Worm (Caenorhabditis elegans) whole organism, L2 larva: ENCODE data around the gene srw-112.
"Not testable (repeated sequence)": the region's sequence is repeated elsewhere in the genome, so short reads cannot be mapped to it uniquely, and the experiment has no call there.

Experiments used
- F13H6.1 ChIP-seq: sonication (generic microtip); optimal IDR thresholded peaks from 2 replicates; lab custom pipeline; 2016; ENCODE audit warnings: missing genetic modification characterization, missing compliant biosample characterization
- R02D3.7 ChIP-seq: fragments of 150-350 bp; optimal IDR thresholded peaks from 2 replicates; lab custom pipeline; 2014; ENCODE audit warnings: missing biosample characterization, missing genetic modification characterization
- ZK546.5 ChIP-seq: sonication (generic microtip); optimal IDR thresholded peaks from 2 replicates; lab custom pipeline; 2017; ENCODE audit warnings: missing biosample characterization, missing genetic modification characterization
- alr-1 ChIP-seq: fragments of 150-350 bp; optimal IDR thresholded peaks from 2 replicates; lab custom pipeline; 2014; ENCODE audit warnings: missing biosample characterization, missing genetic modification characterization
- aly-2 ChIP-seq: fragments of 150-350 bp; optimal IDR thresholded peaks from 2 replicates; lab custom pipeline; 2014; ENCODE audit warnings: missing biosample characterization, missing genetic modification characterization
- ama-1 ChIP-seq: fragments of 150-350 bp; optimal IDR thresholded peaks from 2 replicates; lab custom pipeline; 2018; ENCODE audit warnings: inconsistent platforms
- ceh-16 ChIP-seq: fragments of 150-350 bp; optimal IDR thresholded peaks from 2 replicates; lab custom pipeline; 2014; ENCODE audit warnings: missing biosample characterization, missing genetic modification characterization
- ceh-82 ChIP-seq: fragments of 150-350 bp; optimal IDR thresholded peaks from 2 replicates; lab custom pipeline; 2014; ENCODE audit warnings: missing biosample characterization, missing genetic modification characterization
- crh-2 ChIP-seq: sonication (generic microtip); optimal IDR thresholded peaks from 2 replicates; lab custom pipeline; 2017; ENCODE audit warnings: missing biosample characterization, missing genetic modification characterization
- elt-1 ChIP-seq: fragments of 150-350 bp; optimal IDR thresholded peaks from 2 replicates; lab custom pipeline; 2014; ENCODE audit warnings: missing biosample characterization, missing genetic modification characterization
- gmeb-1 ChIP-seq: fragments of 150-350 bp; optimal IDR thresholded peaks from 2 replicates; lab custom pipeline; 2014; ENCODE audit warnings: missing biosample characterization, missing genetic modification characterization
- lin-11 ChIP-seq: fragments of 150-350 bp; sonication (generic microtip); optimal IDR thresholded peaks from 2 replicates; lab custom pipeline; 2014; ENCODE audit warnings: missing biosample characterization, missing genetic modification characterization, inconsistent platforms, mixed read lengths
- lin-13 ChIP-seq: fragments of 150-350 bp; optimal IDR thresholded peaks from 2 replicates; lab custom pipeline; 2014; ENCODE audit warnings: missing biosample characterization, missing genetic modification reagents, missing genetic modification characterization
- lin-39 ChIP-seq: fragments of 150-350 bp; optimal IDR thresholded peaks from 2 replicates; lab custom pipeline; 2014; ENCODE audit warnings: missing biosample characterization, missing genetic modification reagents, missing genetic modification characterization
- lsy-2 ChIP-seq, 2 experiments: fragments of 150-350 bp in 1 of 2; sonication (generic microtip) in 1 of 2; optimal IDR thresholded peaks; 2 replicates each; lab custom pipeline; 2014 to 2017; ENCODE audit warnings: missing biosample characterization in 2 of 2, missing genetic modification characterization in 2 of 2
- mab-5 ChIP-seq: fragments of 150-350 bp; optimal IDR thresholded peaks from 2 replicates; lab custom pipeline; 2014; ENCODE audit warnings: missing biosample characterization, missing genetic modification characterization
- mbf-1 ChIP-seq: sonication (generic microtip); optimal IDR thresholded peaks from 2 replicates; lab custom pipeline; 2017; ENCODE audit warnings: missing biosample characterization, missing genetic modification characterization
- mdl-1 ChIP-seq, 2 experiments: fragments of 150-350 bp in 1 of 2; sonication (generic microtip) in 1 of 2; optimal IDR thresholded peaks; 2 replicates each; lab custom pipeline; 2017; ENCODE audit warnings: missing biosample characterization in 2 of 2, missing genetic modification characterization in 2 of 2
- nhr-10 ChIP-seq: sonication (generic microtip); optimal IDR thresholded peaks from 2 replicates; lab custom pipeline; 2017; ENCODE audit warnings: missing biosample characterization, missing genetic modification characterization
- nhr-11 ChIP-seq: fragments of 150-350 bp; optimal IDR thresholded peaks from 2 replicates; lab custom pipeline; 2014; ENCODE audit warnings: missing biosample characterization, missing genetic modification characterization
- nhr-12 ChIP-seq: fragments of 150-350 bp; optimal IDR thresholded peaks from 2 replicates; lab custom pipeline; 2014; ENCODE audit warnings: missing biosample characterization, missing genetic modification characterization
- nhr-21 ChIP-seq: fragments of 150-350 bp; optimal IDR thresholded peaks from 2 replicates; lab custom pipeline; 2014; ENCODE audit warnings: missing biosample characterization, missing genetic modification characterization
- nhr-23 ChIP-seq: fragments of 150-350 bp; optimal IDR thresholded peaks from 2 replicates; lab custom pipeline; 2014; ENCODE audit warnings: missing biosample characterization, missing genetic modification reagents, missing genetic modification characterization
- nhr-237 ChIP-seq: fragments of 150-350 bp; optimal IDR thresholded peaks from 2 replicates; lab custom pipeline; 2014; ENCODE audit warnings: missing biosample characterization, missing genetic modification characterization
- nhr-25 ChIP-seq: fragments of 150-350 bp; sonication (generic microtip); optimal IDR thresholded peaks from 3 replicates; lab custom pipeline; 2014; ENCODE audit warnings: missing biosample characterization, missing genetic modification characterization
- nhr-6 ChIP-seq: fragments of 150-350 bp; optimal IDR thresholded peaks from 2 replicates; lab custom pipeline; 2014; ENCODE audit warnings: missing biosample characterization, missing genetic modification characterization
- nhr-77 ChIP-seq: fragments of 150-350 bp; optimal IDR thresholded peaks from 2 replicates; lab custom pipeline; 2014; ENCODE audit warnings: missing biosample characterization, missing genetic modification characterization
- sem-4 ChIP-seq: fragments of 150-350 bp; optimal IDR thresholded peaks from 2 replicates; lab custom pipeline; 2014; ENCODE audit warnings: missing biosample characterization, missing genetic modification reagents, missing genetic modification characterization
- skn-1 ChIP-seq: sonication (generic microtip); optimal IDR thresholded peaks from 2 replicates; lab custom pipeline; 2017; ENCODE audit warnings: missing biosample characterization, missing genetic modification characterization
- sma-3 ChIP-seq: sonication (generic microtip); optimal IDR thresholded peaks from 2 replicates; lab custom pipeline; 2016; ENCODE audit warnings: missing genetic modification reagents, missing genetic modification characterization, missing compliant biosample characterization
- sma-9 ChIP-seq, 2 experiments: fragments of 150-350 bp in 1 of 2; sonication (generic microtip) in 1 of 2; optimal IDR thresholded peaks; 2 replicates each; lab custom pipeline; 2014 to 2016; ENCODE audit warnings: missing genetic modification characterization in 2 of 2, mild to moderate bottlenecking in 1 of 2, missing biosample characterization in 1 of 2, missing compliant biosample characterization in 1 of 2, missing genetic modification reagents in 1 of 2, moderate library complexity in 1 of 2
- snpc-4 ChIP-seq: fragments of 150-350 bp; optimal IDR thresholded peaks from 2 replicates; lab custom pipeline; 2014; ENCODE audit warnings: missing biosample characterization, missing genetic modification characterization
- unc-39 ChIP-seq: fragments of 150-350 bp; optimal IDR thresholded peaks from 2 replicates; lab custom pipeline; 2014; ENCODE audit warnings: missing biosample characterization, missing genetic modification characterization
- unc-62 ChIP-seq: fragments of 150-350 bp; optimal IDR thresholded peaks from 2 replicates; lab custom pipeline; 2014; ENCODE audit warnings: missing biosample characterization, missing genetic modification reagents, missing genetic modification characterization
- ztf-1 ChIP-seq: fragments of 200-800 bp; sonication (Bioruptor generic); conservative IDR thresholded peaks from 2 replicates; pipeline ENCODE4 v1.3.6; 2022; ENCODE audit warnings: missing genetic modification characterization, missing compliant biosample characterization
- ztf-11 ChIP-seq: sonication (generic microtip); optimal IDR thresholded peaks from 2 replicates; lab custom pipeline; 2017; ENCODE audit warnings: missing biosample characterization, missing genetic modification characterization

Gene srw-112

DNA sequence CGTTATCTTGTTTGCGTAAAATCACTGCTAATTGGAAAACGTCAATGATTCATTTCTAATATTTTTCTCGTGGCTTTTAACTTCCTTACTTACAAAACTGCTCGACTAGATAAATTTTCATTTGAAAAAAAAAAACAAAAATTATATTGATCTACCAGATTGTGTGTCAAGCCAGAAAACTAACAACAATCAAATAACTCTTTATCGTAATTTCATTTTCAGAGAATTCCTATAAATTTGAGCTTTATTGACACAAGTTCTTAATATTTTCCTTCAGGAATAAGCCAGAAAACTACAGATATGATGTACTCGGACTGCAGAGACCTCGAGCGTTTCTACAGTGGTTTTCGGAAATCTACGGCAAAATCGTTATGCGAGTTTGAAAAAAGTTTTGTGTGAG lies 29.6 kb downstream of the srw-112 start, which contains the start of gene srw-124:
TSS of gene srw-124 (plus strand) at position 301 of the 400 bp plus-strand sequence.
- TF ChIP-seq unc-39 (tag; lab: Kevin White, UChicago) (no peak), nhr-6 (no peak), crh-2 (tag; lab: Kevin White, UChicago) (no peak), ceh-16 (tag; lab: Kevin White, UChicago) (no peak), aly-2 (tag; lab: Kevin White, UChicago) (no peak), mdl-1 (tag; optimal IDR thresholded peaks at IDR 0.05; lab: Kevin White, UChicago) (no peak), ZK546.5 (no peak), lin-11 (tag; lab: Kevin White, UChicago) (no peak), mbf-1 (tag; lab: Kevin White, UChicago) (no peak), nhr-23 (no peak), lin-13 (GFP tag; lab: Kevin White, UChicago) (no peak), sma-9 (GFP tag; optimal IDR thresholded peaks at IDR 0.05; lab: Kevin White, UChicago) (no peak), sma-9 (tag; optimal IDR thresholded peaks at IDR 0.05; lab: Kevin White, UChicago) (no peak), mab-5 (tag; lab: Kevin White, UChicago) (no peak)

- TF ChIP-seq nhr-23; lin-39 (tag; lab: Kevin White, UChicago); ZK546.5: not testable (repeated sequence)
Measured at ce11 chrV:2975285-2975684, 30.6 kb downstream of the srw-112 start, which contains the start of gene srw-123. Gene srw-123 (minus strand): TSS chrV:2975385.

DNA sequence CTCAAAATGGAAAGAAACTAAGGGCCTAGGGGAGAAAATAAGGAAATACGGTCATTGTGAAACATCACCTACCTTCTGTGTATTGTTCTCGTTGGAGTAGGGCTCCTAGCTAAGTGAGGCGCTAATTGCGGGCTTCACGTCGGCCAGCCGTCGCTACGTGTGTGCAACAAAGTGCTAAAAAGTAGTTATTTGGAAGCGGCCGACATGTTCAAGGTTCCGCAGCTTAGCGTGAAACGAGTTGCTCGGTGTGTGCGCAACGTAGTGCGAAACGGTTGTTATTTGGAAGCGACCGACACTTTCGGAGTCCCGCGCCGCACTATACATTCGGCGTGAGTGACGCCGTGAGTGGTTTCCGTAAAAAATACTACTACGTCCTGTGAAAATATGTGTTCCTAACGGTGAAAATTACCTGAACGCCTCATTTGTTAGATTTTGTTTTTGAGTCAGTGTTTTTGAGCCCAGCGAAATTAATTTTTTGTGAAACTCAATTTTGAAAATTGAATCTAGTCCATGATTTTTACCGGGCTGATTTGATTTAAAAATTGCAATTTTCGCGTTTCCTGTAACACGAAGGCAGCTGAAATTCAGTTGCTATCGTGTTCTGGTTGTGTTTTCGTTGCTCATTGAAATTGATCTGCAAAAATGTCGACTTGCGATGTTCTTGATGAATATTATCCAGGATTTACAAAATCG lies 34.4 kb downstream of the srw-112 start, which contains the start of gene srw-129:
TSS of gene srw-129 (plus strand) at position 643 of the 693 bp plus-strand sequence.
- no peak for TF ChIP-seq ztf-1 (GFP tag; lab: Robert Waterston, UW)
- TF ChIP-seq lin-39 (tag; lab: Kevin White, UChicago), result no peak
- no peak for TF ChIP-seq nhr-25 (tag; lab: Kevin White, UChicago)
- no peak for TF ChIP-seq nhr-12 (tag; lab: Kevin White, UChicago)
- no peak for TF ChIP-seq alr-1
- no peak for TF ChIP-seq nhr-10 (tag; lab: Kevin White, UChicago)
- no peak for TF ChIP-seq sma-9 (GFP tag; optimal IDR thresholded peaks at IDR 0.05; lab: Kevin White, UChicago)
- no peak for TF ChIP-seq sma-9 (tag; optimal IDR thresholded peaks at IDR 0.05; lab: Kevin White, UChicago)

DNA sequence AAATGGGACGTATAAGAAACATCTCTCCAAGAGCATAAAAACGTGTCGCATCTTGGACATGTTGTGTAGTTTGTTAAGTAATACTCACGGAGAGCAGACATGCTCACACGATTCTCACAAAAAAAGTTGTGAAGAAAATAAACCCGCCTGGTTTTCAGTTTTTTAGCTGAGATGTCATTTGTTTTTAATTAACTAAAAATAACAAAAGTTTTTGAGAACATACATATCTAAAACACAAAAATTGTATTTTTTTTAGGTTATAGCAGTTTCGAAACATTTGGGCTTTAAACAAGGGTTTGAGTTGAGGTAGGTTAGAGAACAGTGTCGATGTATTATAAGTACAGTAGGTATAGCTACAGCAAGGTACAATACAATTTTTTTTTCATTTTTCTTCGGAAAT lies 41.1 kb downstream of the srw-112 start, which contains the start of gene srh-88:
TSS of gene srh-88 (minus strand) at position 101 of the 400 bp plus-strand sequence.
- TF ChIP-seq nhr-77 (tag; lab: Kevin White, UChicago) (no peak), lin-13 (GFP tag; lab: Kevin White, UChicago) (no peak), nhr-237 (tag; lab: Kevin White, UChicago) (no peak), snpc-4 (tag; lab: Kevin White, UChicago) (no peak), crh-2 (tag; lab: Kevin White, UChicago) (no peak), nhr-6 (no peak), lin-39 (tag; lab: Kevin White, UChicago) (no peak), gmeb-1 (tag; lab: Kevin White, UChicago) (no peak), mab-5 (tag; lab: Kevin White, UChicago) (no peak), ama-1 (lab: Kevin White, UChicago) (no peak), sma-3 (GFP tag; lab: Kevin White, UChicago) (no peak), elt-1 (tag; lab: Kevin White, UChicago) (no peak), alr-1 (no peak), ztf-1 (GFP tag; lab: Robert Waterston, UW) (no peak), unc-39 (tag; lab: Kevin White, UChicago) (no peak)
- TF ChIP-seq, all 48 proteins: peak for 0

ce11 chrV:2962960-2963359 lies 42.9 kb downstream of the srw-112 start, which contains the start of gene srw-138:
Gene srw-138 (minus strand): TSS chrV:2963060.
- TF ChIP-seq nhr-21 (tag; lab: Kevin White, UChicago), result no peak
- no peak for TF ChIP-seq nhr-6
- no peak for TF ChIP-seq alr-1
- TF ChIP-seq nhr-23, result no peak
- no peak for TF ChIP-seq nhr-11 (tag; lab: Kevin White, UChicago)
- no peak for TF ChIP-seq F13H6.1 (tag; lab: Kevin White, UChicago)
- TF ChIP-seq nhr-237 (tag; lab: Kevin White, UChicago), result no peak
- TF ChIP-seq lin-13 (GFP tag; lab: Kevin White, UChicago), result no peak
- TF ChIP-seq nhr-77 (tag; lab: Kevin White, UChicago), result no peak
- TF ChIP-seq crh-2 (tag; lab: Kevin White, UChicago), result no peak
- no peak for TF ChIP-seq skn-1 (tag; lab: Kevin White, UChicago)
- TF ChIP-seq ztf-11, result no peak
- no peak for TF ChIP-seq unc-62 (GFP tag; lab: Kevin White, UChicago)
- no peak for TF ChIP-seq lin-11 (tag; lab: Kevin White, UChicago)
- no peak for TF ChIP-seq lsy-2 (tag; optimal IDR thresholded peaks at IDR 0.05; lab: Kevin White, UChicago)
- no peak for TF ChIP-seq ZK546.5
- no peak for TF ChIP-seq R02D3.7
- TF ChIP-seq sem-4, result no peak
- TF ChIP-seq unc-39 (tag; lab: Kevin White, UChicago), result no peak
- TF ChIP-seq ceh-82 (tag; lab: Kevin White, UChicago), result no peak
